Fruit fly (Drosophila melanogaster): Measurements from ENCODE around the gene CG5078.

CG5078 gene

DNA sequence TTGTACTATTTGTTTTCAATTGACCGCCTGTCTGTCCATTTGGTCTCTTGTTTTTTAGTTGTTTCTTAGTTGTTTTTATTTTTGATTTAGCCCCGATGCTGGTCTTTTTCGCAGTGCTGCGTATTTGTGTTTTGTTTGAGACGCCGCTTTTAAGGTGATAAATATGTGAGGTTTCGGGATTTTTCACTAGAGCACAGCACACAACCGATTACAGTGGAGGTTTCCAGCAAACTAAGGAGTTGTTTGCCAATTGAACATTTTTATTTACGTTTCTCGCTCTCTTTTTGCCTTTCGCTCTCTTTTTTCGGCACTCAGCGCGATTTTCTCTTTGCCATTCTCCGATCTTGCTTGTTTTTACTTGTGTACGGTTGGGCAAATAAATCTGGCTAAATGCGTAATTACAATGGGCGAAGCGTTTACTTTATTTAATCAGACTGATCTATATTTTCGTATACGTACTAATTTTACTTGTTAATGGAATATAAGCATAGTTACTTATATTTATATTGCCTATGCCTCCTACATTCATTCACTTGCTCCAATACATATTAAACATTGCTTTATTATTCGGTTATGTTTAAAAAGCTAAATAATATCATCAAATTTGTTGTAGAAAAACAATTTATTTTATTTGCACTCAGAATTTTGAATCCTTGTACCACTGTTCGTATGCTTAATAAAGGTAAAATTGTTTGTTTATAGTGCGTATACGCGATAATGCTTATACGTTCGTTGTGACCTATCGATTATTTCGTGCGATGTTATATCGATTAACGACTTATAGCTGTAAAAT, 34.5 kb downstream of the CG5078 start, which contains the start of gene Rcd2 (continued):
- TF ChIP-seq CG5180 (GFP tag; optimal IDR thresholded peaks at IDR 0.05) (peak; percentile 71), Hmr (GFP tag; optimal IDR thresholded peaks at IDR 0.05) (peak; percentile 93), ftz-f1 (GFP tag; optimal IDR thresholded peaks at IDR 0.05) (no peak), repo (GFP tag; optimal IDR thresholded peaks at IDR 0.05) (no peak), zfh2 (GFP tag; optimal IDR thresholded peaks at IDR 0.05) (peak; percentile 44), CG10274 (GFP tag; optimal IDR thresholded peaks at IDR 0.05) (peak; percentile 17), MESR4 (GFP tag; optimal IDR thresholded peaks at IDR 0.05) (no peak), chinmo (GFP tag; IDR thresholded peaks at IDR 0.05; ENCODE audit: partially characterized antibody) (peak; percentile 81; the same call in 3 of the 4 replicates), tio (GFP tag; optimal IDR thresholded peaks at IDR 0.05) (no peak), Antp (GFP tag; optimal IDR thresholded peaks at IDR 0.05) (peak; percentile 22), ind (GFP tag; optimal IDR thresholded peaks at IDR 0.05) (peak; percentile 71), Ets65A (GFP tag) (peak; percentile 28), slou (GFP tag; optimal IDR thresholded peaks at IDR 0.05) (peak; percentile 31), CG31365 (tag; optimal IDR thresholded peaks at IDR 0.05) (peak; percentile 28), CG6272 (GFP tag; IDR thresholded peaks at IDR 0.05) (peak; percentile 43), prd (optimal IDR thresholded peaks at IDR 0.05) (no peak), prd (GFP tag; IDR thresholded peaks at IDR 0.05) (peak; percentile 83), nmo (GFP tag; optimal IDR thresholded peaks at IDR 0.05) (peak; percentile 78), gcm2 (GFP tag; optimal IDR thresholded peaks at IDR 0.05) (peak; percentile 21), CG34224 (GFP tag; IDR thresholded peaks at IDR 0.05; ENCODE audit: partially characterized antibody) (peak; percentile 95), kni (GFP tag; optimal IDR thresholded peaks at IDR 0.05) (no peak), crc (GFP tag; optimal IDR thresholded peaks at IDR 0.05) (peak; percentile 44), wor (GFP tag; IDR thresholded peaks at IDR 0.05) (no peak), CG8478 (optimal IDR thresholded peaks at IDR 0.05) (no peak), CG4730 (GFP tag; IDR thresholded peaks at IDR 0.05) (peak; percentile 50; the same call in 1 of the 2 replicates), gro (GFP tag; optimal IDR thresholded peaks at IDR 0.05) (peak; percentile 56), CG9797 (GFP tag; optimal IDR thresholded peaks at IDR 0.05) (no peak), trem (tag; optimal IDR thresholded peaks at IDR 0.05) (peak; percentile 39), D19B (GFP tag; optimal IDR thresholded peaks at IDR 0.05) (peak; percentile 65), kah (GFP tag; optimal IDR thresholded peaks at IDR 0.05) (peak; percentile 70), CG12219 (GFP tag; optimal IDR thresholded peaks at IDR 0.05) (peak; percentile 83), HLH4C (GFP tag; IDR thresholded peaks at IDR 0.05; ENCODE audit: partially characterized antibody) (peak; percentile 86), cad (GFP tag; optimal IDR thresholded peaks at IDR 0.05) (no peak), ems (GFP tag; optimal IDR thresholded peaks at IDR 0.05) (peak; percentile 64), sqz (GFP tag; optimal IDR thresholded peaks at IDR 0.05) (peak; percentile 71), mam (GFP tag; optimal IDR thresholded peaks at IDR 0.05) (peak; percentile 66), CG7928 (GFP tag; optimal IDR thresholded peaks at IDR 0.05) (peak; percentile 53), ranshi (GFP tag; IDR thresholded peaks at IDR 0.05) (peak; percentile 67), Atf6 (GFP tag; IDR thresholded peaks at IDR 0.05) (peak; percentile 86), Poxn (GFP tag; IDR thresholded peaks at IDR 0.05) (no peak), CG12744 (GFP tag; optimal IDR thresholded peaks at IDR 0.05) (peak; percentile 60), CG10147 (GFP tag; optimal IDR thresholded peaks at IDR 0.05) (peak; percentile 93), unpg (GFP tag; optimal IDR thresholded peaks at IDR 0.05) (peak; percentile 90), Taf1 (GFP tag; IDR thresholded peaks at IDR 0.05) (peak; percentile 57), CG12155 (GFP tag; optimal IDR thresholded peaks at IDR 0.05) (peak; percentile 38), fd96Cb (tag; optimal IDR thresholded peaks at IDR 0.05) (peak; percentile 70), CG18011 (GFP tag; optimal IDR thresholded peaks at IDR 0.05) (peak; percentile 50), dmrt99B (tag; optimal IDR thresholded peaks at IDR 0.05) (peak; percentile 90), CG18476 (GFP tag; optimal IDR thresholded peaks at IDR 0.05) (peak; percentile 67), dmrt11E (tag; optimal IDR thresholded peaks at IDR 0.05) (peak; percentile 19)
